Worm (Caenorhabditis elegans) whole organism, L4/young adult: Measurements from ENCODE around the gene nhr-31.

Experiments
- W03F9.2 ChIP-seq: fragments of 150-350 bp; optimal IDR thresholded peaks from 2 replicates; lab custom pipeline; 2014; ENCODE audit warnings: missing biosample characterization, missing genetic modification characterization
- him-1 ChIP-seq: sonication (generic microtip); optimal IDR thresholded peaks from 2 replicates; lab custom pipeline; 2016; ENCODE audit warnings: missing genotype, missing genetic modification reagents, missing genetic modification characterization, missing compliant biosample characterization

ce11 chrIV:7979588-7979987 is 49.7 kb downstream of the nhr-31 start, which contains the start of gene unc-24:
- TF ChIP-seq him-1 = no peak
- TF ChIP-seq W03F9.2 = no peak
